Worm (Caenorhabditis elegans): ENCODE data around the gene Y54G2A.38.

Gene Y54G2A.38

ce11 chrIV:2765048-2765708 lies 5.9 kb downstream of the Y54G2A.38 start (continued):
- no peak for TF ChIP-seq sox-4 (tag; optimal IDR thresholded peaks at IDR 0.05)
- TF ChIP-seq zip-4 (GFP tag; optimal IDR thresholded peaks at IDR 0.05) = no peak
- no peak for TF ChIP-seq zag-1 (tag; optimal IDR thresholded peaks at IDR 0.05)
- TF ChIP-seq nhr-237 (tag; optimal IDR thresholded peaks at IDR 0.05) = no peak
- TF ChIP-seq nhr-47 (tag; optimal IDR thresholded peaks at IDR 0.05) = no peak
- TF ChIP-seq hlh-4 (tag; optimal IDR thresholded peaks at IDR 0.05) = no peak
- no peak for TF ChIP-seq nhr-90 (tag; optimal IDR thresholded peaks at IDR 0.05; ENCODE audit: poor library complexity)
- no peak for TF ChIP-seq alr-1 (tag; optimal IDR thresholded peaks at IDR 0.05; ENCODE audit: borderline replicate concordance)
- peak; percentile 39 for TF ChIP-seq ama-1 (optimal IDR thresholded peaks at IDR 0.05)
- no peak for TF ChIP-seq ceh-63 (GFP tag; optimal IDR thresholded peaks at IDR 0.05)
- TF ChIP-seq vab-15 (tag; optimal IDR thresholded peaks at IDR 0.05) = no peak

DNA sequence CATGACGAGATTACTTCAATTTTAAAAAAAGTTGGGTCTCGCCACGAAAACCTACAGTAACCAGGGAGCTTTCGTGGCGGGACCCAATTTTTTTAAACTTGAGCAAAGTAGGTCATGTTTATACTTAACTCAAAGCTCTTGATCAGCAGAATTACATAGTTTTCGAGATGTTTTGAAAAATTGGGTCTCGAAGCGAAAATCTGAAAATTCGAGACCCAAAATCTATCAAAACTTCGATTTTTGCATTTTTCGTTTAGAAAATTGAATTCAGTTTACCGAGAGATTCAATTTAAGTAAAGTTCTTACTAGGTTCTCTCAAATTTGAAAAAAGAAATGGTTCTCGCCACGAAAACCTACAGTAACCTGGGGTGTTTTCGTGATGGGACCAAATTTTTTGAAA lies 10.8 kb downstream of the Y54G2A.38 start:
- TF ChIP-seq fkh-4 (tag; optimal IDR thresholded peaks at IDR 0.05; ENCODE audit: borderline replicate concordance) (no peak), efl-1 (optimal IDR thresholded peaks at IDR 0.05) (no peak), efl-1 (GFP tag; optimal IDR thresholded peaks at IDR 0.05 in 1 of 2) (peak in 1 of 2 experiments; percentile 27)

DNA sequence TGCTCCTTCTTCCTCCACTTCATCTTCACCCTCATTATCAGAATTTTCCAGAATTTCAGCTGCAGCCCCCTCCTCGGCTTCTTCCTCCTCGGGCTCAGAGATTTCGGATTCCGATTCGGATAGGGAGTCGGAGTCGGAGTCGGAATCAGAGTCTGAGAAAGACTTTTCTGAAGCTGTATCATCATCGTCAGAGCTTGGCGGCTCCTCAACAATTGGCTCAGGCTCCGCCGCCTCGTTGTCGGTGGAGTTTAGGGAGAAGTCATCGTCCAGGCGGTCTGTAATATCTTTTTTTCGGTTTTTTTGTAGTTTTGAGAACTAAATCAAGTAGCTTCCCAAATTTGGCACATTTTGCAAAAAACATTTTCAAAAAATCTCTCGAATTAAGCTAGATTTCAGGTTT lies 11.6 kb downstream of the Y54G2A.38 start:
- TF ChIP-seq efl-1 (optimal IDR thresholded peaks at IDR 0.05) = no peak
- TF ChIP-seq efl-1 (GFP tag; optimal IDR thresholded peaks at IDR 0.05 in 1 of 2) = peak in 1 of 2 experiments; percentile 34
- no peak for TF ChIP-seq Y116A8C.19 (tag; optimal IDR thresholded peaks at IDR 0.05; ENCODE audit: borderline replicate concordance)
- no peak for TF ChIP-seq nhr-84 (tag; optimal IDR thresholded peaks at IDR 0.05)
- no peak for TF ChIP-seq F16B12.6 (tag; optimal IDR thresholded peaks at IDR 0.05)
- TF ChIP-seq alr-1 (tag; optimal IDR thresholded peaks at IDR 0.05; ENCODE audit: borderline replicate concordance) = no peak
- TF ChIP-seq ama-1 (optimal IDR thresholded peaks at IDR 0.05) = peak; percentile 10
- TF ChIP-seq nhr-28 (tag; optimal IDR thresholded peaks at IDR 0.05) = no peak
- no peak for TF ChIP-seq snpc-4 (tag; optimal IDR thresholded peaks at IDR 0.05)
- no peak for TF ChIP-seq lin-13 (GFP tag; optimal IDR thresholded peaks at IDR 0.05)
- no peak for TF ChIP-seq sptf-1 (tag; optimal IDR thresholded peaks at IDR 0.05)

ce11 chrIV:2771692-2772091 lies 12.4 kb downstream of the Y54G2A.38 start, which contains the start of gene Y54G2A.11:
Gene Y54G2A.11 (minus strand): TSS chrIV:2771792.
- TF ChIP-seq nhr-76 (tag; optimal IDR thresholded peaks at IDR 0.05) (no peak), efl-1 (optimal IDR thresholded peaks at IDR 0.05) (no peak), efl-1 (GFP tag; optimal IDR thresholded peaks at IDR 0.05 in 1 of 2) (peak in 1 of 2 experiments; percentile 74), nhr-71 (tag; optimal IDR thresholded peaks at IDR 0.05) (no peak)

DNA sequence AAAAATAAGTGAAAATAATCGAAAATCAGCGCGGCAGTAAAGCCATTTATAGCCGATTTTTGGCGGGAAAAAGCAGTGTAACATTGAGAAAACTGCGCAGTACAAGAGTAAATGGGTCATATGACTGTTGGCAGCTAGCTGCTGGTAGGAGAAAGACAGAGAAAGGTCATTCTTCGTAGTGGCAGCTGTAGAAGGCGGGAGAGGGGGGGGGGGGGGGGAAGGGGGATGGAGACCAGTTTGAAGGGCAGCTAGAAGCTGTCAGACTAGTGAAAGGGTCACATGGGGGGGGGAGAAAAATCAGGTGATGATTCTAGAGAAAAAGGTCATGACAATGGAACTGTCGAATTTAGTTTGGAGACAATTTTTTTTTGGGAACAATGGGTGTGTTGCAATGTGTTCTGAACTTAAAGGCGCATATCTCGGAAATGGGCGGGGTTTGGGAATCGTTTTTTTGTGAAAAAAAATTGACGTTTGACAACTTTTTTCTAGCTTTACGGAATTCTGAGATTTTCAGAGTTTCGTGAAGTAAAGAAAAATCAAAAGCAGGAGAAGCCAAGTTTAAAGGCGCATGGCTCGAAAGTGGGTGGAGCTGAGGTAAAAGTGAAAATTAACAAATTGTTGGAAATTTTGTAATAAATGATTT lies 13.1 kb downstream of the Y54G2A.38 start:
- TF ChIP-seq lin-35 (GFP tag; optimal IDR thresholded peaks at IDR 0.05) (peak in 1 of 2 experiments; percentile 31), snpc-4 (tag; optimal IDR thresholded peaks at IDR 0.05) (no peak), nhr-20 (tag; optimal IDR thresholded peaks at IDR 0.05) (no peak), lin-39 (tag; optimal IDR thresholded peaks at IDR 0.05) (no peak), hlh-4 (tag; optimal IDR thresholded peaks at IDR 0.05) (no peak), isw-1 (GFP tag; IDR thresholded peaks at IDR 0.05) (no peak), mef-2 (tag; optimal IDR thresholded peaks at IDR 0.05) (no peak), blmp-1 (tag; optimal IDR thresholded peaks at IDR 0.05) (peak; percentile 62), grh-1 (GFP tag; IDR thresholded peaks at IDR 0.05) (peak; percentile 79), lin-14 (GFP tag; optimal IDR thresholded peaks at IDR 0.05) (peak; percentile 74), lsy-2 (tag; optimal IDR thresholded peaks at IDR 0.05) (no peak), unc-130 (tag; optimal IDR thresholded peaks at IDR 0.05) (no peak), mep-1 (tag; optimal IDR thresholded peaks at IDR 0.05) (peak; percentile 28), egl-27 (tag; optimal IDR thresholded peaks at IDR 0.05) (no peak), efl-1 (optimal IDR thresholded peaks at IDR 0.05) (no peak), efl-1 (GFP tag; optimal IDR thresholded peaks at IDR 0.05 in 1 of 2) (peak in 1 of 2 experiments; percentile 15), aha-1 (tag; optimal IDR thresholded peaks at IDR 0.05) (no peak), sup-37 (GFP tag; optimal IDR thresholded peaks at IDR 0.05) (no peak), mdl-1 (tag; optimal IDR thresholded peaks at IDR 0.05) (no peak), ama-1 (optimal IDR thresholded peaks at IDR 0.05) (peak; percentile 46), dpl-1 (GFP tag; optimal IDR thresholded peaks at IDR 0.05) (peak in 2 of 3 experiments; percentile 20 to 45), aly-2 (tag; optimal IDR thresholded peaks at IDR 0.05) (no peak), jun-1 (tag; optimal IDR thresholded peaks at IDR 0.05) (no peak), ztf-4 (tag; optimal IDR thresholded peaks at IDR 0.05) (no peak), ceh-82 (tag; optimal IDR thresholded peaks at IDR 0.05) (no peak)

All from whole organism, L1 larva.